Worm (Caenorhabditis elegans) whole organism, early embryonic: ENCODE data around the gene aqp-7.

Experiments used
- B0310.2 ChIP-seq: sonication (generic microtip); optimal IDR thresholded peaks from 2 replicates; lab custom pipeline; 2016; ENCODE audit warnings: mild to moderate bottlenecking, missing genetic modification characterization, missing compliant biosample characterization
- F13C5.2 ChIP-seq: sonication (generic microtip); optimal IDR thresholded peaks from 2 replicates; lab custom pipeline; 2017; ENCODE audit warnings: mild to moderate bottlenecking, missing genetic modification characterization, inconsistent platforms, missing compliant biosample characterization
- aly-1 ChIP-seq: sonication (generic microtip); optimal IDR thresholded peaks from 2 replicates; lab custom pipeline; 2016; ENCODE audit warnings: missing genetic modification characterization, missing compliant biosample characterization
- ama-1 ChIP-seq: fragments of 150-350 bp; optimal IDR thresholded peaks from 2 replicates; lab custom pipeline; 2014
- ceh-13 ChIP-seq: fragments of 200-800 bp; sonication (Bioruptor generic); optimal IDR thresholded peaks from 2 replicates; lab custom pipeline; 2018; ENCODE audit warnings: mild to moderate bottlenecking, missing genetic modification characterization, missing compliant biosample characterization
- ceh-36 ChIP-seq: sonication (generic microtip); optimal IDR thresholded peaks from 2 replicates; lab custom pipeline; 2016; ENCODE audit warnings: missing genetic modification characterization, inconsistent platforms, missing compliant biosample characterization
- ets-7 ChIP-seq: sonication (generic microtip); optimal IDR thresholded peaks from 2 replicates; lab custom pipeline; 2016; ENCODE audit warnings: missing genotype, missing genetic modification characterization, missing compliant biosample characterization
- flt-1 ChIP-seq: fragments of 200-800 bp; sonication (Bioruptor generic); IDR thresholded peaks from 2 replicates; pipeline ENCODE4 v1.3.6; 2022; ENCODE audit warnings: missing genetic modification characterization, missing compliant biosample characterization
- hmbx-1 ChIP-seq: sonication (generic microtip); optimal IDR thresholded peaks from 2 replicates; lab custom pipeline; 2016; ENCODE audit warnings: mild to moderate bottlenecking, missing genetic modification characterization, missing compliant biosample characterization
- hmg-4 ChIP-seq: fragments of 200-800 bp; sonication (Bioruptor generic); optimal IDR thresholded peaks from 2 replicates; lab custom pipeline; 2018; ENCODE audit warnings: mild to moderate bottlenecking, missing genetic modification characterization, missing compliant biosample characterization
- hnd-1 ChIP-seq: sonication (generic microtip); optimal IDR thresholded peaks from 2 replicates; lab custom pipeline; 2016; ENCODE audit warnings: missing genetic modification characterization, missing compliant biosample characterization
- pes-1 ChIP-seq: fragments of 200-800 bp; sonication (Bioruptor generic); IDR thresholded peaks from 2 replicates; pipeline ENCODE4 v1.3.6; 2022; ENCODE audit warnings: missing genetic modification reagents, missing genetic modification characterization, missing compliant biosample characterization
- scrt-1 ChIP-seq: fragments of 200-800 bp; sonication (Bioruptor generic); IDR thresholded peaks from 2 replicates; pipeline ENCODE4 v1.3.6; 2022; ENCODE audit warnings: missing genetic modification characterization, missing compliant biosample characterization
- sea-1 ChIP-seq: fragments of 200-800 bp; sonication (Bioruptor generic); conservative IDR thresholded peaks from 2 replicates; pipeline ENCODE4 v1.3.6; 2022; ENCODE audit warnings: missing genetic modification characterization, missing compliant biosample characterization
- tbx-11 ChIP-seq: fragments of 200-800 bp; sonication (Bioruptor generic); IDR thresholded peaks from 2 replicates; pipeline ENCODE4 v1.3.6; 2022; ENCODE audit warnings: missing genetic modification characterization, missing compliant biosample characterization
- tbx-37 ChIP-seq: fragments of 200-800 bp; sonication (Bioruptor generic); conservative IDR thresholded peaks from 2 replicates; pipeline ENCODE4 v1.3.6; 2022; ENCODE audit warnings: missing genetic modification reagents, missing genetic modification characterization, missing compliant biosample characterization
- tra-4 ChIP-seq: sonication (generic microtip); optimal IDR thresholded peaks from 2 replicates; lab custom pipeline; 2017; ENCODE audit warnings: missing genetic modification characterization, missing compliant biosample characterization

The aqp-7 gene

DNA sequence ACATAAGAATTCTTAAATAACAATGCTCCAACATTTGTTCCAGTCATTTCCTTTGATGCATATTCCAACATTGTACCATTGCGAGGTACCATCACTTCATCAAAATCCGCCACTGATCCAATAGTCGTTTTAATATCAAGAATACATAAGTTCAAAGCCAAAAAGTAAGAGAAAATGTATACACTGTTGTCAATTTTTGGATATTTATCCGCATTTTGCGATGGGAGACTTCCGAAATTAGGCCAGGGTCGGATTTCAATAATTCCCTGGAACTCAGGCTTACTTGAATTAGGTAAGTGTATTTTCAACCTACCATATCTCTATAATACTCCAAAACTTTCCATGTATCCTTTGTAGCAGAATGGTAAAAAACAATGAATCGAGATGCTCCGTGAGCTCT, 9.3 kb downstream of the aqp-7 start, which contains the start of gene M02F4.2:
Gene M02F4.2, minus strand, starts transcription at position 101 of the 400 bp plus-strand sequence.
- no peak for TF ChIP-seq hmg-4 (GFP tag; lab: Kevin White, UChicago)
- no peak for TF ChIP-seq pes-1 (GFP tag; lab: Robert Waterston, UW)
- no peak for TF ChIP-seq ets-7 (tag; lab: Kevin White, UChicago)
- no peak for TF ChIP-seq scrt-1 (GFP tag; lab: Robert Waterston, UW)
- TF ChIP-seq ama-1: no peak
- TF ChIP-seq tbx-37 (GFP tag; lab: Robert Waterston, UW): no peak
- no peak for TF ChIP-seq sea-1 (GFP tag; lab: Robert Waterston, UW)
- TF ChIP-seq tra-4 (tag; lab: Kevin White, UChicago): no peak
- TF ChIP-seq aly-1: no peak
- no peak for TF ChIP-seq hmbx-1
- TF ChIP-seq B0310.2 (tag; lab: Kevin White, UChicago): no peak
- no peak for TF ChIP-seq tbx-11 (GFP tag; lab: Robert Waterston, UW)
- TF ChIP-seq ceh-36 (tag; lab: Kevin White, UChicago): no peak
- TF ChIP-seq ceh-13: no peak
- TF ChIP-seq F13C5.2 (tag; lab: Kevin White, UChicago): no peak
- TF ChIP-seq flt-1 (GFP tag; lab: Robert Waterston, UW): no peak
- TF ChIP-seq hnd-1 (tag; lab: Kevin White, UChicago): no peak

DNA sequence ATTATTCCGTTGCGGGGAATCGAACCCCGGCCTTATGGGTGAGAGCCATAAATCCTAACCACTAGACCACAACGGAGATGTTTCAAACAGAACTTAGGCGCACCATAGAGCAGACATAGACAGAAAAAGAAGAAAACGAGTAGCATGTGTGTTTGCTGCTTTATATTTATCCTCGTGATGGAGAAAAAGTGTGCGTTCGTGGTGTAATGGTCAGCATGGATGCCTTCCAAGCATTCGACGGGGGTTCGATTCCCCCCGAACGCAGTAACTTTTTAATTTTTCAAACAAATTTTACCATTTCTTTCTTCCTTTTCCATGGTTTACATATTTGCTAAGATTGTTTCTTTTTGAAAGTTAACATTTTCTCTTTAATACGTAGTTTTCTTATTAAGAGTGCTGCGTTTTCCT, 11.1 kb downstream of the aqp-7 start:
- TF ChIP-seq tbx-37 (GFP tag; lab: Robert Waterston, UW) (peak; percentile 91), ceh-13 (peak; percentile 85), aly-1 (peak; percentile 89), tbx-11 (GFP tag; lab: Robert Waterston, UW) (peak; percentile 96), hnd-1 (tag; lab: Kevin White, UChicago) (peak; percentile 92), tra-4 (tag; lab: Kevin White, UChicago) (peak; percentile 77), hmg-4 (GFP tag; lab: Kevin White, UChicago) (peak; percentile 90), scrt-1 (GFP tag; lab: Robert Waterston, UW) (peak; percentile 95), hmbx-1 (peak; percentile 86), ceh-36 (tag; lab: Kevin White, UChicago) (peak; percentile 88), pes-1 (GFP tag; lab: Robert Waterston, UW) (peak; percentile 94), flt-1 (GFP tag; lab: Robert Waterston, UW) (peak; percentile 94), B0310.2 (tag; lab: Kevin White, UChicago) (peak; percentile 84), ama-1 (no peak), ets-7 (tag; lab: Kevin White, UChicago) (peak; percentile 91), sea-1 (GFP tag; lab: Robert Waterston, UW) (peak; percentile 98), F13C5.2 (tag; lab: Kevin White, UChicago) (peak; percentile 98)

DNA sequence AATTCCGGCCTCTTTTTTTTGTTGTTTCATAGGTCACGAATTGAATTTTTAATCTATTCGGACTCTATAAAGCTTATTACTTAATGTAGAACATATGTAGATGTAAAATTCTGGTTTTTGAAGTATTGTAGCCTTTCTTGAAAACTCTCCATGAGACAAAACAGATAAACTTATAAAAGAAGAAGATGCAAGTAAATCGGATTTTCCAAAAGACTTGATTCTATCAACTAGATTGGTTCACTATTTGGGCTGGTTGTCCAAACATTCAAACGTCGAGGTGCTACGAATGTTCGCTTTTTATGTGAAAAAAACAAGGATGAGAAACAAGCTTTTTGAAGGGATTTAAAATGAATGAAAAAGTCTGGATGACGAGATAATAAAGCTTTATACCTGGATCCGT, 15.2 kb downstream of the aqp-7 start:
- TF ChIP-seq sea-1 (GFP tag; lab: Robert Waterston, UW): no peak
- TF ChIP-seq aly-1: no peak
- TF ChIP-seq ets-7 (tag; lab: Kevin White, UChicago): no peak
- no peak for TF ChIP-seq scrt-1 (GFP tag; lab: Robert Waterston, UW)
- no peak for TF ChIP-seq hmg-4 (GFP tag; lab: Kevin White, UChicago)
- no peak for TF ChIP-seq flt-1 (GFP tag; lab: Robert Waterston, UW)
- TF ChIP-seq B0310.2 (tag; lab: Kevin White, UChicago): no peak

DNA sequence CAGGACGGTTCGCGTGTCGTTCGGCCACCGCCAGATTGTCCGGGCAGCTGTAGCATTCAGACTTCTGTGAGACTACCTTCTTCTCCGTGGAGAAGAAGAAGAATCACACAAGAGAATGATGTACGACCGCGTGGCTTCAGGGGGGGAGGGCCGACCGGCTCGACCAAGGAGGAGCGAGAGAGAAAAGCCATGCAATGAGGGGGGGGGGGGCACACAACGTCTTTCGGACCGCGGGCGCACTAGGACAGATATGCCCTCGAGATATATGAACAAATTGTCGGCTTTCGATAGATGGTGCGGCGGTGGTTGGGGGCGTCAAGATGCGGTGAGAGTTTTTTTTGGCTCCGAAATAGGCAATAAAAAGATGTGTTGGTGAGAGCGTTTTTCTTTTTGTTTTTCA, 15.7 kb downstream of the aqp-7 start:
- TF ChIP-seq hmg-4 (GFP tag; lab: Kevin White, UChicago) (peak; percentile 50), tra-4 (tag; lab: Kevin White, UChicago) (no peak), hnd-1 (tag; lab: Kevin White, UChicago) (no peak)

DNA sequence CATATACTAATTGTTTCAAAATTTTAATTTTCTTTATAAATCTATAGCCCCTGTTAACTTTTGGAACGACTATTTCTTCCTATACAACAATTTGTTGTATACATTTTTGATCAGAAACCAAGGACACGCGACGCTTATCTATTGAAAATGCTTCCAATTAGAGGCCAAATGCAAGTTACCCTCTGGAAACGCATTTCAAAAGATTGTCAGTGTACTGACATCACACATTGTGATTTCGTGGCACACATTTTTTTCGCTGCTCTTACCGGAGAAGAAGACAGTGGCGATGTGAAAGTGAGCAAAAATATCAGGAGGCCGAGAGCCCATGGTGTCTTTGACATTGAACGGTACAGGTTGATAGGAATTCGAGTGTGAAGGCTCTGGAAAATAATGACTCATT, 20.6 kb downstream of the aqp-7 start, which contains the start of gene cnnm-3:
Gene cnnm-3, minus strand, starts transcription at position 382 of the 400 bp plus-strand sequence.
- TF ChIP-seq ceh-36 (tag; lab: Kevin White, UChicago): no peak

DNA sequence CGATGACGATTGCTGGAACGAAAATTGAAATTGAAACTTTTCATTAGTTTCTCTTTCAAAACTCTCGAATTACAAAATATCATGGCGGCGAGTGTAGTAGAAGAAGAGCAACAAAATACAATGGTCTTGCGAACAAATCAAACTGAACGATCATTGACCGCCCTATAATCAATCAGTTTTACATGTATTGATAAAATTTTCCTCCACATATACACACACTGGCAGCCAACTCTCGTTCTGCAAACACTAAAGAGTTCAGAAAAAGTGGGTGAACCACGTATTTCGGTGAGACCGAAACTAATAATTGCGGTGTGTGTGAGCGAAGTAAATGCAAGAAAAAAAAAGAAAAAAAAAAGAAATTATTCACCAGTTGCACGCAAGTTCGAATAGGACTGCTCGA, 22.4 kb downstream of the aqp-7 start:
- TF ChIP-seq scrt-1 (GFP tag; lab: Robert Waterston, UW): no peak

DNA sequence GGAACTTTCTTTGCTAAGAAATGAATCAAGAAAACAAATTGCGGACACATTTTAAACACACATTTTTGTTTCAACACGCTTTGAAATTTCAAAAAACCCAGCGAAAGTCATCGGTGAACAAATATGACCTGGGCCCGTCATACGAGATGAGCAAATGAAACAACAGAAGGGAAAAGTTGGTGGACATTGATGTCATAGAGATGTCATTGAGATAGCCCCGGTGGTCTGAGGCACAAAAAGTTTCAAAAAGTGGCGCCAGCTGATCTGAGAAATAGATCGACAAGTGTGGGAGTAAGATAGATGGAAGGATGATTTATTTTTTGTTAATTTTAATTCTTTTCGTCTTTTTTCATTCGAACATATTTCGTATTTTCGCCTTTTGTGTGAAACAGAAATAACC, 23.8 kb downstream of the aqp-7 start:
- TF ChIP-seq ceh-13: no peak
- no peak for TF ChIP-seq tbx-11 (GFP tag; lab: Robert Waterston, UW)
- no peak for TF ChIP-seq tbx-37 (GFP tag; lab: Robert Waterston, UW)
- no peak for TF ChIP-seq aly-1
- TF ChIP-seq pes-1 (GFP tag; lab: Robert Waterston, UW): no peak
- TF ChIP-seq sea-1 (GFP tag; lab: Robert Waterston, UW): no peak
- TF ChIP-seq hnd-1 (tag; lab: Kevin White, UChicago): no peak
- TF ChIP-seq F13C5.2 (tag; lab: Kevin White, UChicago): no peak
- TF ChIP-seq hmg-4 (GFP tag; lab: Kevin White, UChicago): no peak
- TF ChIP-seq ama-1: no peak
- no peak for TF ChIP-seq flt-1 (GFP tag; lab: Robert Waterston, UW)
- TF ChIP-seq hmbx-1: no peak
- TF ChIP-seq scrt-1 (GFP tag; lab: Robert Waterston, UW): no peak
- TF ChIP-seq ceh-36 (tag; lab: Kevin White, UChicago): no peak
- no peak for TF ChIP-seq B0310.2 (tag; lab: Kevin White, UChicago)

DNA sequence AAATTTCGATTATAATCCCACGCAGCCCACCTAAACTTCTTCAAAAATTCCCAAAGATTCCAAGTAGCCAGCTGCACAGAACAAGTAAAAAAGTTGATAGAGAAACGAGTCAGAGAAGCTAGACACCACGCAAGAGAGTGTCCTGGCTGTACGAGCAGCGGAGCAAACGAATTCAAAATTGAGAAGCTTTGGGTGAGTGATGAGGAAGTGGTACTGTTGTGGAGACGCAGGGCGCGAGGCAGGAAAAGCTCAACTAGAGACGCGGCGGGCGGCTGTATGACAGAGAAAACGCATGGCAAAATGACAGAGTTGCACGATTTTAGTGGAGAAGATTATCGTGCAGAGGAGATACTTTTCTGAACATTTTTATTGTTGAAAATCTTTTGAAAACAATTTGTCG, 24.4 kb downstream of the aqp-7 start:
- no peak for TF ChIP-seq sea-1 (GFP tag; lab: Robert Waterston, UW)
